Fruit fly (Drosophila melanogaster) S2 (cell line): Measurements from ENCODE around the gene Arc42.

ENCODE experiments used
- CG8478 ChIP-seq: fragments of >200 bp; optimal IDR thresholded peaks from 2 replicates; lab custom pipeline; 2018
- CTCF ChIP-seq, 2 experiments: fragments of >200 bp; optimal IDR thresholded peaks; 2 replicates each; lab custom pipeline; 2018

DNA sequence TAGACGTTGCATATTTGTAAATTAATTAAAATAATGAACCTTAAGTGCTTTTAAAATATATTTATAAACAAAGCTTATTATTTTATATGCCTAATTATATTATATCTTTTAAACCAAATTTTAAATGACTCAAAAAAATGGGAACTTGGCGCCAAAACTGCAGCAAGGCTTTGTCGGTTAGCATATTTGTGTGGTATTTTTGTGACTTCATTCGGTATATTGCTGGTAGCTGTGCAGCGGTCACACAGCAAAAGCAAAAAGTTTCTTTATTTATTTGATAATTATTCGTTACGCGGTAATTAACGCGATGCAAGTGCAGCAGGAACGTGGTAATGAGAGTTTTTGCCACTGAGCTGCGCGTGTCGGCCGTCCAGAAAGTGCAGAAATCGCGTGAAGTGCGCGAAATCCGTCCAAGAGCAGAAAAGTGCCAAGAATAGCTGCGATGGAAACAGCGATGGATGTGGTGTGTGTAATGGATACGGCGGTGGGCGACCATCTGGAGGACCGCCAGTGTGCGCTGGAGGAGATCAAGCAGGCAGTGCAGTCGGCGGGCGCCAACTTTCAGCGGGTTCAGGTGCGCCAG is 2.0 kb downstream of the Arc42 start, which contains the start of gene Ask1:
- TF ChIP-seq CTCF (optimal IDR thresholded peaks at IDR 0.05; lab: Kevin White, UChicago) = no peak
- TF ChIP-seq CG8478 = no peak
